Worm (Caenorhabditis elegans) whole organism, L1 larva: ENCODE results near the gene lhfp-4.

Experiments
- Y116A8C.19 ChIP-seq: sonication (generic microtip); optimal IDR thresholded peaks from 2 replicates; lab custom pipeline; 2016; ENCODE audit warnings: missing compliant biosample characterization, missing genetic modification characterization, borderline replicate concordance
- aly-2 ChIP-seq: fragments of 150-350 bp; optimal IDR thresholded peaks from 2 replicates; lab custom pipeline; 2014; ENCODE audit warnings: missing biosample characterization, missing genetic modification characterization
- ama-1 ChIP-seq: fragments of 150-350 bp; optimal IDR thresholded peaks from 2 replicates; lab custom pipeline; 2014
- blmp-1 ChIP-seq: fragments of 150-350 bp; optimal IDR thresholded peaks from 2 replicates; lab custom pipeline; 2014; ENCODE audit warnings: missing biosample characterization, missing genetic modification characterization
- ceh-8 ChIP-seq: fragments of 200-800 bp; sonication (Bioruptor generic); optimal IDR thresholded peaks from 2 replicates; lab custom pipeline; 2018; ENCODE audit warnings: mild to moderate bottlenecking, missing genetic modification characterization, moderate library complexity, missing compliant biosample characterization
- ceh-82 ChIP-seq, 3 experiments: fragments of 150-350 bp in 1 of 3; sonication (generic microtip) in 2 of 3; optimal IDR thresholded peaks; 2 replicates each; lab custom pipeline; 2014 to 2017; ENCODE audit warnings: missing biosample characterization in 3 of 3, missing genetic modification characterization in 3 of 3
- ceh-88 ChIP-seq: fragments of 200-800 bp; sonication (Bioruptor generic); IDR thresholded peaks from 2 replicates; pipeline ENCODE4 v1.3.6; 2022; ENCODE audit warnings: missing genetic modification characterization, missing compliant biosample characterization
- ceh-90 ChIP-seq: sonication (generic microtip); optimal IDR thresholded peaks from 2 replicates; lab custom pipeline; 2016; ENCODE audit warnings: missing genetic modification characterization, missing compliant biosample characterization
- dsc-1 ChIP-seq: sonication (generic microtip); optimal IDR thresholded peaks from 2 replicates; lab custom pipeline; 2016; ENCODE audit warnings: mild to moderate bottlenecking, missing genetic modification characterization, missing compliant biosample characterization
- efl-1 ChIP-seq, 4 experiments: fragments of 150-350 bp; optimal IDR thresholded peaks in 3 of 4; peaks in 1 of 4; 1 replicate in 1 of 4; 2 replicates in 3 of 4; lab custom pipeline; 2014; ENCODE audit warnings: missing biosample characterization in 2 of 4, missing genetic modification characterization in 2 of 4, missing genetic modification reagents in 2 of 4
- egl-13 ChIP-seq: sonication (generic microtip); optimal IDR thresholded peaks from 2 replicates; lab custom pipeline; 2016; ENCODE audit warnings: missing genotype, missing genetic modification reagents, missing genetic modification characterization, missing compliant biosample characterization
- elt-2 ChIP-seq: sonication (generic microtip); optimal IDR thresholded peaks from 2 replicates; lab custom pipeline; 2016; ENCODE audit warnings: missing genetic modification characterization, mild to moderate bottlenecking, inconsistent platforms, missing compliant biosample characterization, missing genetic modification reagents
- fkh-4 ChIP-seq: sonication (generic microtip); optimal IDR thresholded peaks from 2 replicates; lab custom pipeline; 2016; ENCODE audit warnings: missing compliant biosample characterization, missing genetic modification characterization, borderline replicate concordance
- fkh-8 ChIP-seq: sonication (generic microtip); optimal IDR thresholded peaks from 2 replicates; lab custom pipeline; 2016; ENCODE audit warnings: mild to moderate bottlenecking, missing genetic modification characterization, missing compliant biosample characterization
- fos-1 ChIP-seq: fragments of 150-350 bp; optimal IDR thresholded peaks from 2 replicates; lab custom pipeline; 2014; ENCODE audit warnings: missing biosample characterization, missing genetic modification characterization
- grh-1 ChIP-seq: fragments of 200-800 bp; sonication (Bioruptor generic); IDR thresholded peaks from 2 replicates; pipeline ENCODE4 v1.3.6; 2022; ENCODE audit warnings: missing genetic modification reagents, missing genetic modification characterization, missing compliant biosample characterization
- hlh-17 ChIP-seq: fragments of 200-800 bp; sonication (Bioruptor generic); optimal IDR thresholded peaks from 2 replicates; lab custom pipeline; 2018; ENCODE audit warnings: missing genetic modification characterization, mild to moderate bottlenecking, missing compliant biosample characterization, moderate library complexity, borderline replicate concordance
- hlh-4 ChIP-seq: sonication (generic microtip); optimal IDR thresholded peaks from 2 replicates; lab custom pipeline; 2016; ENCODE audit warnings: mild to moderate bottlenecking, missing genetic modification characterization, missing compliant biosample characterization
- irx-1 ChIP-seq: sonication (generic microtip); optimal IDR thresholded peaks from 2 replicates; lab custom pipeline; 2016; ENCODE audit warnings: missing genetic modification characterization, missing compliant biosample characterization
- lin-13 ChIP-seq: fragments of 150-350 bp; optimal IDR thresholded peaks from 2 replicates; lab custom pipeline; 2014; ENCODE audit warnings: missing biosample characterization, missing genetic modification reagents, missing genetic modification characterization
- lin-14 ChIP-seq: fragments of 200-800 bp; sonication (Bioruptor generic); optimal IDR thresholded peaks from 2 replicates; lab custom pipeline; 2018; ENCODE audit warnings: mild to moderate bottlenecking, missing genetic modification characterization, moderate library complexity, missing compliant biosample characterization
- lin-15B ChIP-seq: fragments of 150-350 bp; sonication (generic microtip); optimal IDR thresholded peaks from 3 replicates; lab custom pipeline; 2014; ENCODE audit warnings: missing biosample characterization, missing genetic modification characterization
- lin-39 ChIP-seq: fragments of 150-350 bp; optimal IDR thresholded peaks from 2 replicates; lab custom pipeline; 2014; ENCODE audit warnings: missing biosample characterization, missing genetic modification reagents, missing genetic modification characterization
- lir-3 ChIP-seq: sonication (generic microtip); optimal IDR thresholded peaks from 2 replicates; lab custom pipeline; 2016; ENCODE audit warnings: mild to moderate bottlenecking, missing genetic modification characterization, moderate library complexity, missing compliant biosample characterization; ENCODE audit not compliant: poor library complexity
- lsy-2 ChIP-seq, 2 experiments: fragments of 150-350 bp; optimal IDR thresholded peaks; 2 replicates each; lab custom pipeline; 2014; ENCODE audit warnings: missing biosample characterization in 2 of 2, missing genetic modification characterization in 2 of 2
- mab-9 ChIP-seq: fragments of 200-800 bp; sonication (Bioruptor generic); IDR thresholded peaks from 2 replicates; pipeline ENCODE4 v1.3.6; 2022; ENCODE audit warnings: missing genetic modification reagents, missing genetic modification characterization, missing compliant biosample characterization
- mef-2 ChIP-seq: fragments of 150-350 bp; optimal IDR thresholded peaks from 2 replicates; lab custom pipeline; 2014; ENCODE audit warnings: missing biosample characterization, missing genetic modification characterization
- mep-1 ChIP-seq: fragments of 150-350 bp; optimal IDR thresholded peaks from 2 replicates; lab custom pipeline; 2014; ENCODE audit warnings: missing biosample characterization, missing genetic modification characterization
- nhr-12 ChIP-seq: sonication (generic microtip); optimal IDR thresholded peaks from 2 replicates; lab custom pipeline; 2017; ENCODE audit warnings: missing biosample characterization, missing genetic modification characterization
- nhr-19 ChIP-seq: fragments of 200-800 bp; sonication (Bioruptor generic); conservative IDR thresholded peaks from 2 replicates; pipeline ENCODE4 v1.3.6; 2022; ENCODE audit warnings: missing genetic modification characterization, missing compliant biosample characterization
- nhr-47 ChIP-seq: sonication (generic microtip); optimal IDR thresholded peaks from 2 replicates; lab custom pipeline; 2016; ENCODE audit warnings: mild to moderate bottlenecking, missing genetic modification characterization, moderate library complexity, missing compliant biosample characterization
- nhr-76 ChIP-seq: sonication (generic microtip); optimal IDR thresholded peaks from 2 replicates; lab custom pipeline; 2017; ENCODE audit warnings: missing biosample characterization, missing genetic modification characterization
- nhr-85 ChIP-seq: sonication (generic microtip); peaks from one replicate; lab custom pipeline; 2016; ENCODE audit warnings: missing genetic modification characterization, inconsistent platforms, missing compliant biosample characterization
- pax-3 ChIP-seq: fragments of 200-800 bp; sonication (Bioruptor generic); optimal IDR thresholded peaks from 2 replicates; lab custom pipeline; 2018; ENCODE audit warnings: mild to moderate bottlenecking, missing genetic modification characterization, moderate library complexity, missing compliant biosample characterization
- skn-1 ChIP-seq: fragments of 150-350 bp; optimal IDR thresholded peaks from 2 replicates; lab custom pipeline; 2014; ENCODE audit warnings: missing biosample characterization, missing genetic modification characterization
- snu-23 ChIP-seq: sonication (generic microtip); optimal IDR thresholded peaks from 2 replicates; lab custom pipeline; 2016; ENCODE audit warnings: missing genetic modification characterization, missing compliant biosample characterization
- sox-4 ChIP-seq: sonication (generic microtip); optimal IDR thresholded peaks from 2 replicates; lab custom pipeline; 2016; ENCODE audit warnings: missing genetic modification characterization, missing compliant biosample characterization
- swsn-7 ChIP-seq: sonication (generic microtip); optimal IDR thresholded peaks from 2 replicates; lab custom pipeline; 2016; ENCODE audit warnings: missing genetic modification characterization, missing compliant biosample characterization
- tbx-2 ChIP-seq: sonication (generic microtip); optimal IDR thresholded peaks from 2 replicates; lab custom pipeline; 2016; ENCODE audit warnings: missing genetic modification characterization, missing compliant biosample characterization
- unc-130 ChIP-seq: fragments of 150-350 bp; optimal IDR thresholded peaks from 2 replicates; lab custom pipeline; 2017; ENCODE audit warnings: missing biosample characterization, missing genetic modification characterization, inconsistent platforms
- unc-30 ChIP-seq: sonication (generic microtip); optimal IDR thresholded peaks from 2 replicates; lab custom pipeline; 2017; ENCODE audit warnings: missing biosample characterization, missing genetic modification characterization
- unc-62 ChIP-seq: fragments of 150-350 bp; optimal IDR thresholded peaks from 2 replicates; lab custom pipeline; 2014; ENCODE audit warnings: missing biosample characterization, missing genetic modification reagents, missing genetic modification characterization
- unc-86 ChIP-seq: sonication (generic microtip); optimal IDR thresholded peaks from 2 replicates; lab custom pipeline; 2016; ENCODE audit warnings: missing genetic modification characterization, missing compliant biosample characterization
- vab-15 ChIP-seq: sonication (generic microtip); optimal IDR thresholded peaks from 2 replicates; lab custom pipeline; 2017; ENCODE audit warnings: missing genotype, mild to moderate bottlenecking, missing genetic modification characterization, missing compliant biosample characterization
- zip-4 ChIP-seq: fragments of 200-800 bp; sonication (Bioruptor generic); optimal IDR thresholded peaks from 2 replicates; lab custom pipeline; 2018; ENCODE audit warnings: mild to moderate bottlenecking, missing genetic modification characterization, moderate library complexity, missing compliant biosample characterization
- ztf-11 ChIP-seq, 2 experiments: sonication (generic microtip); optimal IDR thresholded peaks; 2 replicates each; lab custom pipeline; 2016 to 2017; ENCODE audit warnings: missing genetic modification characterization in 2 of 2, missing biosample characterization in 1 of 2, missing compliant biosample characterization in 1 of 2

The lhfp-4 gene

DNA sequence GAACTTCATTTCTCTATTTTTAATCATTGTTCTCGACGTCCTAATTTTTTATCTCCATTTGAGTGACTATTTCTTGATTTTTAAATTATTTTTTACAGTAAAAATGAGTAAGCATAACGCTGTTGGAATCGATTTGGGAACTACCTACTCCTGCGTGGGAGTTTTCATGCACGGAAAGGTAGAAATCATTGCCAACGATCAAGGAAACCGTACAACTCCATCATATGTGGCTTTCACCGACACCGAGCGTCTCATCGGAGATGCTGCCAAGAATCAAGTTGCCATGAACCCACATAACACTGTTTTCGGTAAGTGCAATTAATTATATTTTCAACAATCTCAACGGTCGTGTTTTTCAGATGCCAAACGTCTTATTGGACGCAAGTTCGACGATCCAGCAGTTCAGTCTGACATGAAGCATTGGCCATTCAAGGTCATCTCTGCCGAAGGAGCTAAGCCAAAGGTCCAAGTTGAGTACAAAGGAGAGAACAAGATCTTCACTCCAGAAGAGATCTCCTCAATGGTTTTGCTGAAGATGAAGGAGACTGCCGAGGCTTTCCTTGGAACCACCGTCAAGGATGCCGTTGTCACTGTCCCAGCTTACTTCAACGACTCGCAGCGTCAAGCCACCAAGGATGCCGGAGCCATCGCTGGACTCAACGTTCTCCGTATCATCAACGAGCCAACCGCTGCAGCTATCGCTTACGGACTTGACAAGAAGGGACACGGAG is 3.6 kb downstream of the lhfp-4 start, which contains the start of gene hsp-1 (continued):
- TF ChIP-seq irx-1, result no peak
- TF ChIP-seq lin-14 (GFP tag; lab: Kevin White, UChicago), result no peak
- no peak for TF ChIP-seq swsn-7
- no peak for TF ChIP-seq Y116A8C.19 (tag; lab: Kevin White, UChicago)
- peak; percentile 50; the same call in 1 of the 2 replicates for TF ChIP-seq mab-9 (GFP tag; lab: Robert Waterston, UW)
- peak; percentile 17 for TF ChIP-seq skn-1 (tag; lab: Kevin White, UChicago)
- no peak for TF ChIP-seq mef-2
- peak; percentile 46 for TF ChIP-seq ama-1 (lab: Kevin White, UChicago)
- no peak for TF ChIP-seq ceh-8 (GFP tag; lab: Kevin White, UChicago)
- no peak; the same call in 1 of the 2 replicates for TF ChIP-seq grh-1 (GFP tag; lab: Robert Waterston, UW)
- no peak for TF ChIP-seq vab-15 (tag; lab: Kevin White, UChicago)
- TF ChIP-seq unc-130 (tag; lab: Kevin White, UChicago), result no peak
- TF ChIP-seq egl-13, result no peak

- no peak for TF ChIP-seq ztf-11 (tag; optimal IDR thresholded peaks at IDR 0.05; lab: Kevin White, UChicago)
- peak; percentile 68 for TF ChIP-seq ama-1 (lab: Kevin White, UChicago)
- TF ChIP-seq unc-130 (tag; lab: Kevin White, UChicago), result no peak
- no peak for TF ChIP-seq hlh-17 (GFP tag; lab: Kevin White, UChicago)
- TF ChIP-seq ceh-88 (GFP tag; lab: Robert Waterston, UW), result no peak
- peak; percentile 47 for TF ChIP-seq aly-2
- TF ChIP-seq pax-3 (tag; lab: Kevin White, UChicago), result no peak
- TF ChIP-seq fkh-8, result peak; percentile 1
- TF ChIP-seq fkh-4 (tag; lab: Kevin White, UChicago), result no peak
- peak; percentile 35 for TF ChIP-seq skn-1 (tag; lab: Kevin White, UChicago)
- TF ChIP-seq grh-1 (GFP tag; lab: Robert Waterston, UW), result no peak
- no peak for TF ChIP-seq sox-4 (tag; lab: Kevin White, UChicago)
- no peak for TF ChIP-seq blmp-1
- no peak for TF ChIP-seq nhr-19 (GFP tag; lab: Robert Waterston, UW)
- no peak for TF ChIP-seq snu-23 (GFP tag; lab: Kevin White, UChicago)
- no peak for TF ChIP-seq zip-4 (GFP tag; lab: Kevin White, UChicago)
- no peak for TF ChIP-seq elt-2 (tag; lab: Kevin White, UChicago)
- no peak for TF ChIP-seq fos-1 (tag; lab: Kevin White, UChicago)
- no peak for TF ChIP-seq tbx-2
- TF ChIP-seq nhr-47 (tag; lab: Kevin White, UChicago), result no peak
- no peak for TF ChIP-seq dsc-1 (tag; lab: Kevin White, UChicago)
- TF ChIP-seq mep-1 (tag; lab: Kevin White, UChicago), result peak; percentile 17
- no peak for TF ChIP-seq lin-13
- TF ChIP-seq egl-13, result no peak
- no peak for TF ChIP-seq lin-15B (tag; lab: Kevin White, UChicago)
- TF ChIP-seq hlh-4 (tag; lab: Kevin White, UChicago), result no peak
- no peak for TF ChIP-seq nhr-12 (tag; lab: Kevin White, UChicago)
- no peak for TF ChIP-seq unc-86 (tag; lab: Kevin White, UChicago)
- TF ChIP-seq irx-1, result no peak
- no peak for TF ChIP-seq lir-3 (tag; lab: Kevin White, UChicago)
- TF ChIP-seq ceh-82 (tag; optimal IDR thresholded peaks at IDR 0.05; lab: Kevin White, UChicago), result no peak
- TF ChIP-seq Y116A8C.19 (tag; lab: Kevin White, UChicago), result no peak
- TF ChIP-seq efl-1 (optimal IDR thresholded peaks at IDR 0.05; lab: Kevin White, UChicago), result no peak
- TF ChIP-seq efl-1 (GFP tag; optimal IDR thresholded peaks at IDR 0.05 in 1 of 2; lab: Kevin White, UChicago), result peak in 1 of 2 experiments; percentile 73
- TF ChIP-seq mef-2, result no peak
- no peak for TF ChIP-seq nhr-76
- peak; percentile 38 for TF ChIP-seq nhr-85 (tag; lab: Kevin White, UChicago)
- no peak for TF ChIP-seq lsy-2 (tag; optimal IDR thresholded peaks at IDR 0.05; lab: Kevin White, UChicago)
- TF ChIP-seq mab-9 (GFP tag; lab: Robert Waterston, UW), result no peak
- no peak for TF ChIP-seq ceh-90
- TF ChIP-seq unc-30 (tag; lab: Kevin White, UChicago), result no peak
- TF ChIP-seq unc-62 (GFP tag; lab: Kevin White, UChicago), result no peak
- TF ChIP-seq lin-39 (tag; lab: Kevin White, UChicago), result no peak
Observed at ce11 chrIV:17279592-17280440, 4.4 kb downstream of the lhfp-4 start.
